Worm (Caenorhabditis elegans) whole organism, L1 larva: ENCODE data around the gene rpb-12.

Source experiments
- Y116A8C.19 ChIP-seq: sonication (generic microtip); optimal IDR thresholded peaks from 2 replicates; lab custom pipeline; 2016; ENCODE audit warnings: missing compliant biosample characterization, missing genetic modification characterization, borderline replicate concordance
- egl-13 ChIP-seq: sonication (generic microtip); optimal IDR thresholded peaks from 2 replicates; lab custom pipeline; 2016; ENCODE audit warnings: missing genotype, missing genetic modification reagents, missing genetic modification characterization, missing compliant biosample characterization
- egl-27 ChIP-seq, 2 experiments: fragments of 150-350 bp in 1 of 2; sonication (generic microtip); optimal IDR thresholded peaks; 3 replicates each; lab custom pipeline; 2017 to 2018; ENCODE audit warnings: missing biosample characterization in 2 of 2, missing genetic modification characterization in 2 of 2, missing genetic modification reagents in 2 of 2
- elt-2 ChIP-seq: sonication (generic microtip); optimal IDR thresholded peaks from 2 replicates; lab custom pipeline; 2016; ENCODE audit warnings: missing genetic modification characterization, mild to moderate bottlenecking, inconsistent platforms, missing compliant biosample characterization, missing genetic modification reagents
- fkh-4 ChIP-seq: sonication (generic microtip); optimal IDR thresholded peaks from 2 replicates; lab custom pipeline; 2016; ENCODE audit warnings: missing compliant biosample characterization, missing genetic modification characterization, borderline replicate concordance
- grh-1 ChIP-seq: fragments of 200-800 bp; sonication (Bioruptor generic); IDR thresholded peaks from 2 replicates; pipeline ENCODE4 v1.3.6; 2022; ENCODE audit warnings: missing genetic modification reagents, missing genetic modification characterization, missing compliant biosample characterization
- nhr-77 ChIP-seq: fragments of 150-350 bp; optimal IDR thresholded peaks from 2 replicates; lab custom pipeline; 2014; ENCODE audit warnings: missing biosample characterization, missing genetic modification characterization
- skn-1 ChIP-seq: fragments of 150-350 bp; optimal IDR thresholded peaks from 2 replicates; lab custom pipeline; 2014; ENCODE audit warnings: missing biosample characterization, missing genetic modification characterization
- sox-4 ChIP-seq: sonication (generic microtip); optimal IDR thresholded peaks from 2 replicates; lab custom pipeline; 2016; ENCODE audit warnings: missing genetic modification characterization, missing compliant biosample characterization
- unc-62 ChIP-seq: fragments of 150-350 bp; optimal IDR thresholded peaks from 2 replicates; lab custom pipeline; 2014; ENCODE audit warnings: missing biosample characterization, missing genetic modification reagents, missing genetic modification characterization
- unc-86 ChIP-seq: sonication (generic microtip); optimal IDR thresholded peaks from 2 replicates; lab custom pipeline; 2016; ENCODE audit warnings: missing genetic modification characterization, missing compliant biosample characterization
- zag-1 ChIP-seq: fragments of 150-350 bp; optimal IDR thresholded peaks from 2 replicates; lab custom pipeline; 2014; ENCODE audit warnings: missing biosample characterization, missing genetic modification characterization
- ztf-11 ChIP-seq, 2 experiments: sonication (generic microtip); optimal IDR thresholded peaks; 2 replicates each; lab custom pipeline; 2016 to 2017; ENCODE audit warnings: missing genetic modification characterization in 2 of 2, missing biosample characterization in 1 of 2, missing compliant biosample characterization in 1 of 2

- no peak for TF ChIP-seq sox-4 (tag; lab: Kevin White, UChicago)
- no peak for TF ChIP-seq unc-86 (tag; lab: Kevin White, UChicago)
- TF ChIP-seq egl-13 (tag; lab: Kevin White, UChicago), result no peak
- TF ChIP-seq grh-1 (GFP tag; lab: Robert Waterston, UW), result no peak
- TF ChIP-seq egl-27 (tag; optimal IDR thresholded peaks at IDR 0.05; lab: Kevin White, UChicago), result no peak
- no peak for TF ChIP-seq elt-2
- no peak for TF ChIP-seq fkh-4 (tag; lab: Kevin White, UChicago)
- no peak for TF ChIP-seq zag-1
- no peak for TF ChIP-seq ztf-11 (tag; optimal IDR thresholded peaks at IDR 0.05; lab: Kevin White, UChicago)
- TF ChIP-seq skn-1, result no peak
- no peak for TF ChIP-seq nhr-77 (tag; lab: Kevin White, UChicago)
- TF ChIP-seq unc-62 (GFP tag; lab: Kevin White, UChicago), result no peak
- no peak for TF ChIP-seq Y116A8C.19 (tag; lab: Kevin White, UChicago)
These were observed 7.6 kb upstream of the rpb-12 start, which contains the start of gene F23B2.10 for ce11 chrIV:9154263-9154662.
